Worm (Caenorhabditis elegans): Measurements from ENCODE around the gene C28G1.6.

- TF ChIP-seq elt-1 (tag; optimal IDR thresholded peaks at IDR 0.05; ENCODE audit: borderline replicate concordance, insufficient read depth) (no peak), pha-4 (tag; optimal IDR thresholded peaks at IDR 0.05) (no peak)
These were observed 19.1 kb downstream of the C28G1.6 start, which contains the start of gene cnnm-2 for ce11 chrX:8811916-8812315.
